Worm (Caenorhabditis elegans): ENCODE data around the gene ceh-43.

The ceh-43 gene

DNA sequence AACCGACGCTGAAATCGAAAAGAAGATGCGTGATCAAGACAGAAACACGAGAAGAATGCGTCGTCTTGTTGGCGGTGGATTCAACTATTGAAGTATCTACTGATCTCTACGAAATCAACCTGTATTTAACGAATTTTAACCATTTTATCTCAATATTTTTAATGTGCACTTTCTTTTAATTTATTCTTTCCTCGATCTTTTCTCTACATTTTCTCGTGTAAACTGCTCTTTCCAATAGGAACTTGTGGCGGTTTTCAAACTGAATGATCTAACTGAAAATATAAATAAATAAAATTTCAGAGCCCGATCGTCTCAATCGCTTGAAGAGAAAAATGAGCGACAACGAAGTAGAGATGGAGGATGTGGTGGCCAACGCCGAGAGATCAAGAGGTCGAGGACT lies 43.8 kb downstream of the ceh-43 start, which contains the start of gene rnp-4:
Gene rnp-4 (plus strand): TSS at position 301 of the 400 bp plus-strand sequence.
- no peak for TF ChIP-seq hmbx-1 (tag; optimal IDR thresholded peaks at IDR 0.05)
- TF ChIP-seq B0310.2 (tag; optimal IDR thresholded peaks at IDR 0.05), result no peak
- no peak for TF ChIP-seq ama-1 (optimal IDR thresholded peaks at IDR 0.05)
- TF ChIP-seq tbx-11 (GFP tag; IDR thresholded peaks at IDR 0.05), result no peak
- no peak for TF ChIP-seq tbx-37 (GFP tag; conservative IDR thresholded peaks at IDR 0.05)

ce11 chrIII:4404339-4404836 lies 45.4 kb downstream of the ceh-43 start, which contains the start of the genes R07E5.17 and snfc-5:
Gene R07E5.17 (minus strand): TSS chrIII:4404436.
Gene snfc-5 (plus strand): TSS chrIII:4404786.
- TF ChIP-seq ceh-13 (GFP tag; optimal IDR thresholded peaks at IDR 0.05) (no peak), F13C5.2 (tag; optimal IDR thresholded peaks at IDR 0.05) (peak; percentile 59)

DNA sequence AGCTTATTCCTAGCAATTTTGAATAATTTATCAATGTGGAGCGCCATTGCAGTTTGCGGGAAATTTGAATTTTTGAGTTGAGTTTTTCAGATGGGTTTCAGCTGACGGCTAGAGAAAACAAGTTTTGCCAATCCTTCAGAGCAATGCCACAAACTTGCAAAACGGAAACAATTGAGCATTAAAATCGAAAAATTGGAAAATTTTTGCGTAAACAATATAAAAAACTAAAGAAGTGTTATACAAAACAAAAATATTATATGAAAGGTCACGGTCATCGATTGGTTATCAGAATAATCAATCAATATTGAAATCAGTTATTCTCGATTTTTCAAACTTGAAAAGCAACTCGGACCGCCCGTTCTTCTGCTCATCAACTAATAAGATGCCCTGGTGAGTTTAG lies 48.6 kb downstream of the ceh-43 start, which contains the start of gene R07E5.15:
Gene R07E5.15 (plus strand): TSS at position 301 of the 400 bp plus-strand sequence.
- TF ChIP-seq hnd-1 (tag; optimal IDR thresholded peaks at IDR 0.05) (no peak), tra-4 (tag; optimal IDR thresholded peaks at IDR 0.05) (no peak), ets-7 (tag; optimal IDR thresholded peaks at IDR 0.05) (no peak), tbx-37 (GFP tag; conservative IDR thresholded peaks at IDR 0.05) (no peak), pes-1 (GFP tag; IDR thresholded peaks at IDR 0.05) (no peak), ceh-36 (tag; optimal IDR thresholded peaks at IDR 0.05) (no peak), flt-1 (GFP tag; IDR thresholded peaks at IDR 0.05) (no peak), F13C5.2 (tag; optimal IDR thresholded peaks at IDR 0.05) (no peak), hmbx-1 (tag; optimal IDR thresholded peaks at IDR 0.05) (no peak), tbx-11 (GFP tag; IDR thresholded peaks at IDR 0.05) (no peak), sea-1 (GFP tag; conservative IDR thresholded peaks at IDR 0.05) (no peak), B0310.2 (tag; optimal IDR thresholded peaks at IDR 0.05) (no peak), scrt-1 (GFP tag; IDR thresholded peaks at IDR 0.05) (no peak), ama-1 (optimal IDR thresholded peaks at IDR 0.05) (no peak), hmg-4 (GFP tag; optimal IDR thresholded peaks at IDR 0.05) (no peak)

- no peak for TF ChIP-seq tra-4 (tag; optimal IDR thresholded peaks at IDR 0.05)
- no peak for TF ChIP-seq aly-1 (tag; optimal IDR thresholded peaks at IDR 0.05)
- no peak for TF ChIP-seq B0310.2 (tag; optimal IDR thresholded peaks at IDR 0.05)
- TF ChIP-seq hmg-4 (GFP tag; optimal IDR thresholded peaks at IDR 0.05), result no peak
- TF ChIP-seq hnd-1 (tag; optimal IDR thresholded peaks at IDR 0.05), result no peak
- no peak for TF ChIP-seq tbx-37 (GFP tag; conservative IDR thresholded peaks at IDR 0.05)
- no peak for TF ChIP-seq ets-7 (tag; optimal IDR thresholded peaks at IDR 0.05)
- no peak for TF ChIP-seq tbx-11 (GFP tag; IDR thresholded peaks at IDR 0.05)
- TF ChIP-seq pes-1 (GFP tag; IDR thresholded peaks at IDR 0.05), result no peak
- no peak for TF ChIP-seq scrt-1 (GFP tag; IDR thresholded peaks at IDR 0.05)
- no peak for TF ChIP-seq ama-1 (optimal IDR thresholded peaks at IDR 0.05)
- no peak for TF ChIP-seq F13C5.2 (tag; optimal IDR thresholded peaks at IDR 0.05)
- no peak for TF ChIP-seq hmbx-1 (tag; optimal IDR thresholded peaks at IDR 0.05)
- no peak for TF ChIP-seq sea-1 (GFP tag; conservative IDR thresholded peaks at IDR 0.05)
Measured at ce11 chrIII:4398463-4398862, 51.3 kb downstream of the ceh-43 start, which contains the start of gene R07E5.6. Gene R07E5.6 (plus strand): TSS chrIII:4398763.

- TF ChIP-seq ceh-36 (tag; optimal IDR thresholded peaks at IDR 0.05) (no peak), B0310.2 (tag; optimal IDR thresholded peaks at IDR 0.05) (no peak), tra-4 (tag; optimal IDR thresholded peaks at IDR 0.05) (no peak), sea-1 (GFP tag; conservative IDR thresholded peaks at IDR 0.05) (no peak), F13C5.2 (tag; optimal IDR thresholded peaks at IDR 0.05) (no peak), ceh-13 (GFP tag; optimal IDR thresholded peaks at IDR 0.05) (no peak), tbx-37 (GFP tag; conservative IDR thresholded peaks at IDR 0.05) (no peak), ama-1 (optimal IDR thresholded peaks at IDR 0.05) (no peak)
Measured at ce11 chrIII:4397115-4397514, 52.6 kb downstream of the ceh-43 start, which contains the start of gene R07E5.5. Gene R07E5.5 (plus strand): TSS chrIII:4397415.
